Fruit fly (Drosophila melanogaster) whole organism, pupa: ENCODE data around the gene E2f1.

Source experiments
- CG13204 ChIP-seq: fragments of 200-800 bp; sonication (Bioruptor generic); optimal IDR thresholded peaks from 2 replicates; lab custom pipeline; 2018; ENCODE audit warnings: missing biosample characterization, mild to moderate bottlenecking, missing genetic modification characterization, moderate library complexity
- Ets98B ChIP-seq: fragments of 200-800 bp; sonication (Bioruptor generic); IDR thresholded peaks from 2 replicates; pipeline ENCODE4 v1.3.6; 2022; ENCODE audit warnings: missing biosample characterization, missing genetic modification characterization
- Pif1A ChIP-seq: fragments of 200-800 bp; sonication (Bioruptor generic); optimal IDR thresholded peaks from 3 replicates; lab custom pipeline; 2016; ENCODE audit warnings: missing biosample characterization, missing genetic modification characterization
- Pif1B ChIP-seq: fragments of 200-800 bp; sonication (Bioruptor generic); optimal IDR thresholded peaks from 3 replicates; lab custom pipeline; 2016; ENCODE audit warnings: missing biosample characterization, missing genetic modification characterization
- fd96Ca ChIP-seq: fragments of 200-800 bp; sonication (Bioruptor generic); IDR thresholded peaks from 3 replicates; pipeline ENCODE4 v1.3.6; 2022; ENCODE audit warnings: missing biosample characterization, missing genetic modification characterization
- gl ChIP-seq: fragments of 200-800 bp; sonication (Bioruptor generic); optimal IDR thresholded peaks from 2 replicates; lab custom pipeline; 2018; ENCODE audit warnings: missing biosample characterization, mild to moderate bottlenecking, missing genetic modification characterization

DNA sequence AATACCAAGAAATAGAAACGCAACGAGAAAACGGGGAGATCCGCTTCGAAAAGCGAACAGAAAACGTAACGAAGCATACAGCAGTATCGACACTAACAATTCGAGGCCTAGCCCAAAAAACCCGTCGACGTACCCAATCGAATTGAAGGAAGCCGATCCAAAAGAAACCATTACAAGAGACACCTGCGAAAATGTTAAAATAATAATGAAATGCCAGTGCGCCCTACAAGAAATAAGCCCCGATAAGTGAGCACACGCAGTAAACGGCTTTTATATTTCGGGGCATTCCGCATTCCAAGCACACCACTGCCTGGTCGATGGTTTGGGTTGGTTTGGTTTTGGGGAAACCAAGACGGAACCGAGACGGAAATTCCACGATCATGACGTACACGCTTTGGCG is 74.3 kb downstream of the E2f1 start:
- TF ChIP-seq CG13204 (no peak), gl (tag; lab: Kevin White, UChicago) (no peak), Pif1B (GFP tag; lab: Kevin White, UChicago) (no peak), Pif1A (GFP tag; lab: Kevin White, UChicago) (no peak), fd96Ca (no peak), Ets98B (GFP tag; lab: Robert Waterston, UW) (no peak)
